Fruit fly (Drosophila melanogaster): ENCODE measurements around the gene CG4408.
A peak's percentile ranks its signal among the peaks of the same experiment; 100 is the strongest.

The CG4408 gene

dm6 chr3R:23386907-23387306 lies 23.5 kb upstream of the CG4408 start (continued):
- TF ChIP-seq CG18599 (GFP tag; optimal IDR thresholded peaks at IDR 0.05) (peak; percentile 3), CG6689 (GFP tag; IDR thresholded peaks at IDR 0.05) (0 out of 2 replicates have a peak, but pooled peaks have one; percentile 28), CG14710 (tag; optimal IDR thresholded peaks at IDR 0.05) (peak; percentile 45), repo (GFP tag; optimal IDR thresholded peaks at IDR 0.05) (no peak), D19A (tag; optimal IDR thresholded peaks at IDR 0.05) (peak; percentile 46), al (GFP tag; IDR thresholded peaks at IDR 0.05) (no peak), Doc2 (GFP tag; IDR thresholded peaks at IDR 0.05) (no peak), trem (tag; optimal IDR thresholded peaks at IDR 0.05) (peak; percentile 41), MTF-1 (GFP tag; optimal IDR thresholded peaks at IDR 0.05; ENCODE audit: borderline replicate concordance) (no peak), Bgb (GFP tag; IDR thresholded peaks at IDR 0.05; ENCODE audit: partially characterized antibody) (no peak), Lim3 (GFP tag; IDR thresholded peaks at IDR 0.05) (no peak), Hmr (GFP tag; optimal IDR thresholded peaks at IDR 0.05) (no peak), Blimp-1 (GFP tag; optimal IDR thresholded peaks at IDR 0.05) (peak; percentile 69), bcd (GFP tag; optimal IDR thresholded peaks at IDR 0.05) (no peak), CG11723 (GFP tag; optimal IDR thresholded peaks at IDR 0.05) (no peak), knrl (GFP tag; IDR thresholded peaks at IDR 0.05; ENCODE audit: partially characterized antibody) (no peak), sqz (GFP tag; optimal IDR thresholded peaks at IDR 0.05) (no peak), ham (GFP tag; IDR thresholded peaks at IDR 0.05) (no peak), fd96Cb (tag; optimal IDR thresholded peaks at IDR 0.05) (peak; percentile 61), gem (tag; optimal IDR thresholded peaks at IDR 0.05) (peak; percentile 79), luna (GFP tag; optimal IDR thresholded peaks at IDR 0.05) (no peak), CG4707 (GFP tag; optimal IDR thresholded peaks at IDR 0.05) (no peak), Taf1 (GFP tag; IDR thresholded peaks at IDR 0.05) (no peak), CG10321 (GFP tag; IDR thresholded peaks at IDR 0.05) (no peak), CG9727 (GFP tag; optimal IDR thresholded peaks at IDR 0.05) (peak; percentile 38), CG11085 (GFP tag; IDR thresholded peaks at IDR 0.05) (no peak), Aef1 (GFP tag; IDR thresholded peaks at IDR 0.05) (no peak), CG2129 (GFP tag; IDR thresholded peaks at IDR 0.05; ENCODE audit: partially characterized antibody) (no peak), h (optimal IDR thresholded peaks at IDR 0.05) (no peak), CG8944 (GFP tag; optimal IDR thresholded peaks at IDR 0.05) (peak; percentile 15), CG5953 (GFP tag; IDR thresholded peaks at IDR 0.05) (peak; percentile 39; the same call in 1 of the 2 replicates), Ets65A (GFP tag) (peak; percentile 3), E2f2 (GFP tag; IDR thresholded peaks at IDR 0.05) (peak; percentile 29; the same call in 1 of the 2 replicates), CG16813 (GFP tag; IDR thresholded peaks at IDR 0.05; ENCODE audit: partially characterized antibody) (no peak), H2.0 (GFP tag; IDR thresholded peaks at IDR 0.05) (no peak), corto (GFP tag; optimal IDR thresholded peaks at IDR 0.05) (no peak), amos (GFP tag; IDR thresholded peaks at IDR 0.05; ENCODE audit: partially characterized antibody) (no peak), nmo (GFP tag; optimal IDR thresholded peaks at IDR 0.05) (peak; percentile 62), CG1024 (GFP tag; IDR thresholded peaks at IDR 0.05) (no peak), CG10462 (GFP tag; optimal IDR thresholded peaks at IDR 0.05) (no peak), crp (GFP tag; optimal IDR thresholded peaks at IDR 0.05) (no peak), CG8388 (GFP tag; optimal IDR thresholded peaks at IDR 0.05) (peak; percentile 65), CG5180 (GFP tag; optimal IDR thresholded peaks at IDR 0.05) (peak; percentile 7), abd-A (tag; optimal IDR thresholded peaks at IDR 0.05) (no peak), CG14667 (GFP tag; IDR thresholded peaks at IDR 0.05) (no peak), Eip74EF (GFP tag; optimal IDR thresholded peaks at IDR 0.05) (peak in 1 of 2 experiments; percentile 39), ken (GFP tag; IDR thresholded peaks at IDR 0.05) (peak; percentile 61; the same call in 2 of the 3 replicates), ewg (GFP tag; optimal IDR thresholded peaks at IDR 0.05) (peak; percentile 39), cato (GFP tag; optimal IDR thresholded peaks at IDR 0.05; ENCODE audit: borderline replicate concordance) (peak; percentile 35), zen (tag; optimal IDR thresholded peaks at IDR 0.05) (peak; percentile 57)

Measured in whole organism, embryonic.